Fruit fly (Drosophila melanogaster) whole organism, wandering third instar larva: ENCODE results near the gene hwt.

Source experiments
- Abd-B ChIP-seq: fragments of >200 bp; optimal IDR thresholded peaks from 2 replicates; lab custom pipeline; 2017; ENCODE audit warnings: missing biosample characterization, missing genetic modification characterization
- CG32264 ChIP-seq: fragments of 200-800 bp; sonication (Bioruptor generic); optimal IDR thresholded peaks from 2 replicates; lab custom pipeline; 2016; ENCODE audit warnings: missing biosample characterization, missing genetic modification characterization
- CG9705 ChIP-seq: fragments of 200-800 bp; sonication (Bioruptor generic); optimal IDR thresholded peaks from 2 replicates; lab custom pipeline; 2018; ENCODE audit warnings: missing biosample characterization, mild to moderate bottlenecking, missing genetic modification characterization
- CrebA ChIP-seq: fragments of 200-800 bp; sonication (Bioruptor generic); optimal IDR thresholded peaks from 2 replicates; lab custom pipeline; 2016; ENCODE audit warnings: missing biosample characterization, mild to moderate bottlenecking, missing genetic modification characterization, borderline replicate concordance
- Dfd ChIP-seq: fragments of >200 bp; optimal IDR thresholded peaks from 2 replicates; lab custom pipeline; 2017; ENCODE audit warnings: missing biosample characterization, missing genetic modification characterization
- GATAd ChIP-seq: sonication (Bioruptor generic); optimal IDR thresholded peaks from 2 replicates; lab custom pipeline; 2016; ENCODE audit warnings: missing biosample characterization, missing genetic modification characterization
- Hnf4 ChIP-seq: fragments of 200-800 bp; sonication (Bioruptor generic); optimal IDR thresholded peaks from 2 replicates; lab custom pipeline; 2016; ENCODE audit warnings: missing biosample characterization, mild to moderate bottlenecking, missing genetic modification characterization
- Hr78 ChIP-seq: fragments of >200 bp; optimal IDR thresholded peaks from 2 replicates; lab custom pipeline; 2017; ENCODE audit warnings: missing biosample characterization, missing genetic modification characterization
- Hr83 ChIP-seq: fragments of 200-300 bp; sonication (Bioruptor generic); optimal IDR thresholded peaks from 2 replicates; lab custom pipeline; 2016; ENCODE audit warnings: missing biosample characterization, mild to moderate bottlenecking, missing genetic modification characterization, moderate library complexity; ENCODE audit not compliant: poor library complexity, severe bottlenecking
- Jra ChIP-seq: sonication (Bioruptor generic); optimal IDR thresholded peaks from 2 replicates; lab custom pipeline; 2016; ENCODE audit warnings: missing biosample characterization, missing genetic modification characterization
- Myc ChIP-seq: fragments of >200 bp; optimal IDR thresholded peaks from 2 replicates; lab custom pipeline; 2017
- N ChIP-seq: fragments of >200 bp; optimal IDR thresholded peaks from 2 replicates; lab custom pipeline; 2018; ENCODE audit warnings: missing biosample characterization, missing external identifiers, missing genetic modification characterization
- OdsH ChIP-seq: fragments of 200-800 bp; sonication (Bioruptor generic); optimal IDR thresholded peaks from 2 replicates; lab custom pipeline; 2016; ENCODE audit warnings: missing biosample characterization, mild to moderate bottlenecking, missing genetic modification characterization
- Rel ChIP-seq, 2 experiments: fragments of 200-800 bp; sonication (Bioruptor generic) in 1 of 2; optimal IDR thresholded peaks; 2 replicates in 1 of 2; 3 replicates in 1 of 2; lab custom pipeline; 2016 to 2019; ENCODE audit warnings: mild to moderate bottlenecking in 2 of 2, missing biosample characterization in 2 of 2, missing genetic modification characterization in 2 of 2, moderate library complexity in 1 of 2
- Sp1 ChIP-seq: fragments of 200-800 bp; sonication (Bioruptor generic); optimal IDR thresholded peaks from 3 replicates; lab custom pipeline; 2019; ENCODE audit warnings: missing biosample characterization, mild to moderate bottlenecking, missing genetic modification characterization, moderate library complexity
- br ChIP-seq: fragments of 200-800 bp; sonication (Bioruptor generic); optimal IDR thresholded peaks from 2 replicates; lab custom pipeline; 2016; ENCODE audit warnings: missing biosample characterization, missing genetic modification characterization
- brk ChIP-seq: fragments of 200-800 bp; sonication (Bioruptor generic); optimal IDR thresholded peaks from 2 replicates; lab custom pipeline; 2016; ENCODE audit warnings: missing biosample characterization, mild to moderate bottlenecking, missing genetic modification characterization
- dl ChIP-seq, 2 experiments: fragments of 175-275, 200-275 bp in 1 of 2; fragments of 200-275 bp in 1 of 2; sonication (Bioruptor generic); optimal IDR thresholded peaks; lab custom pipeline; 2018; ENCODE audit warnings: mild to moderate bottlenecking in 2 of 2, missing biosample characterization in 2 of 2, missing genetic modification characterization in 2 of 2, moderate library complexity in 2 of 2; ENCODE audit not compliant: partially characterized antibody in 2 of 2, insufficient read depth in 1 of 2
- dmrt93B ChIP-seq: fragments of 200-800 bp; sonication (Bioruptor generic); optimal IDR thresholded peaks from 2 replicates; lab custom pipeline; 2018; ENCODE audit warnings: missing biosample characterization, mild to moderate bottlenecking, missing genetic modification characterization
- dsf ChIP-seq: sonication (Bioruptor generic); optimal IDR thresholded peaks from 2 replicates; lab custom pipeline; 2016; ENCODE audit warnings: missing biosample characterization, missing genetic modification characterization, borderline replicate concordance
- ey ChIP-seq: fragments of 200-800 bp; sonication (Bioruptor generic); optimal IDR thresholded peaks from 2 replicates; lab custom pipeline; 2016; ENCODE audit warnings: missing biosample characterization, missing genetic modification characterization
- foxo ChIP-seq, 2 experiments: fragments of 200-800 bp; sonication (Bioruptor generic); optimal IDR thresholded peaks; 2 replicates in 1 of 2; 3 replicates in 1 of 2; lab custom pipeline; 2016 to 2017; ENCODE audit warnings: missing biosample characterization in 2 of 2, missing genetic modification characterization in 2 of 2
- fru ChIP-seq: fragments of 200-800 bp; sonication (Bioruptor generic); optimal IDR thresholded peaks from 3 replicates; lab custom pipeline; 2016; ENCODE audit warnings: missing biosample characterization, mild to moderate bottlenecking, missing genetic modification characterization
- h ChIP-seq: fragments of 200-800 bp; sonication (Bioruptor generic); optimal IDR thresholded peaks from 3 replicates; lab custom pipeline; 2016; ENCODE audit warnings: missing biosample characterization, mild to moderate bottlenecking, missing genetic modification characterization
- jim ChIP-seq: fragments of 175-275, 200-325 bp; sonication (Bioruptor generic); optimal IDR thresholded peaks from 2 replicates; lab custom pipeline; 2016; ENCODE audit warnings: missing biosample characterization, mild to moderate bottlenecking, missing genetic modification characterization
- pan ChIP-seq: fragments of >200 bp; optimal IDR thresholded peaks from 2 replicates; lab custom pipeline; 2017
- rgr ChIP-seq: fragments of 200-800 bp; sonication (Bioruptor generic); optimal IDR thresholded peaks from 3 replicates; lab custom pipeline; 2016; ENCODE audit warnings: missing biosample characterization, mild to moderate bottlenecking, missing genetic modification characterization
- sv ChIP-seq: fragments of 200-800 bp; sonication (Bioruptor generic); optimal IDR thresholded peaks from 3 replicates; lab custom pipeline; 2016; ENCODE audit warnings: missing biosample characterization, missing genetic modification characterization
- tai ChIP-seq: sonication (Bioruptor generic); optimal IDR thresholded peaks from 2 replicates; lab custom pipeline; 2016; ENCODE audit warnings: missing biosample characterization, missing genetic modification characterization
- usp ChIP-seq: fragments of >200 bp; optimal IDR thresholded peaks from 2 replicates; lab custom pipeline; 2017; ENCODE audit warnings: missing biosample characterization, missing genetic modification characterization
- woc ChIP-seq: sonication (Bioruptor generic); optimal IDR thresholded peaks from 2 replicates; lab custom pipeline; 2016; ENCODE audit warnings: missing biosample characterization, mild to moderate bottlenecking, missing genetic modification characterization

The hwt gene

DNA sequence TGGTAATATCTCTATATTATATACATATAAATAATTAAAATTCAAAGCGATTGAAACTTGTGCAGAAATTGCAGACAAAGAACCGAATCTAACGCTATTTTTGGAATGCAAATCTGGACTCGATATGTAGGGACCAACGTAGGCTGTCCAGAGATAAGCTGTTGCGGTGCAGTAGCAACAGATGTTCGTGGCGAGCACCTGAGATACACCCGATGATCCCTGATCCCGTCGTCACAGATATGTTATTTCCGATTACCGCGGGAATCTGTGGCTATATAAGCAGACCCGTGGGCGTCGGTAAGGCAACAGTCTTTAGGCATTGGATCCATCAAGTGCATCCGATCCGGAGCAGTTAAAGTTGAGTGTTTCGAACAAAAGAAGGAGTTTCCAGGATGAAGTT, 78.3 kb downstream of the hwt start, which contains the start of gene Lsp1alpha:
TSS of gene Lsp1alpha (plus strand) at position 301 of the 400 bp plus-strand sequence.
- TF ChIP-seq N (GFP tag; lab: Kevin White, UChicago) (no peak), foxo (GFP tag; optimal IDR thresholded peaks at IDR 0.05; lab: Kevin White, UChicago) (no peak), Rel (GFP tag; optimal IDR thresholded peaks at IDR 0.05; lab: Kevin White, UChicago) (no peak), Rel (tag; optimal IDR thresholded peaks at IDR 0.05; lab: Kevin White, UChicago) (no peak), jim (GFP tag; lab: Kevin White, UChicago) (no peak), usp (no peak), CrebA (GFP tag; lab: Kevin White, UChicago) (no peak), br (GFP tag; lab: Kevin White, UChicago) (no peak), GATAd (GFP tag; lab: Kevin White, UChicago) (no peak), Abd-B (GFP tag; lab: Kevin White, UChicago) (no peak), Hr78 (GFP tag; lab: Kevin White, UChicago) (no peak)

DNA sequence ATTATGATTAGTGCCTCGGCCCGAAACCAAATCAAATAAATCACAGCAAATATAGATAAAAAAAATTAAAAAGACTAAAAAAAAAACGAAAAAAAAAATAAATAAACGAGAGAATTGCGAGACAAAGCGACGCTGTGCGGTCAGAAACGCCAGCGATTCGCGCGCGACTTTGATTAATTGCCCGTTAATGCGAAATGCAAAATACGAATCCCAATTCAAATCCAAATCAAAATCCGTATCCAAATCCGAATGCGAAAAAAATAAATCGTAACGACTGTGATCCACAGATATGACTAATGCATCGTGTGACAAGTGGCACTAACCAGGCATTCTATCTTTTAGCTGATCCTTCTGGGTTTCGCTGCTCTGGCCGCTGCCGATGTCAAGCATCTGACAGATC, 80.8 kb downstream of the hwt start:
- no peak for TF ChIP-seq N (GFP tag; lab: Kevin White, UChicago)
- TF ChIP-seq tai = no peak
- TF ChIP-seq h (GFP tag; lab: Kevin White, UChicago) = no peak
- no peak for TF ChIP-seq rgr (GFP tag; lab: Kevin White, UChicago)
- no peak for TF ChIP-seq CG32264 (GFP tag; lab: Kevin White, UChicago)
- no peak for TF ChIP-seq pan
- no peak for TF ChIP-seq CG9705 (GFP tag; lab: Kevin White, UChicago)
- no peak for TF ChIP-seq br (GFP tag; lab: Kevin White, UChicago)
- TF ChIP-seq CrebA (GFP tag; lab: Kevin White, UChicago) = no peak
- no peak for TF ChIP-seq jim (GFP tag; lab: Kevin White, UChicago)
- TF ChIP-seq Jra (GFP tag; lab: Kevin White, UChicago) = no peak
- TF ChIP-seq sv = no peak
- no peak for TF ChIP-seq Hr78 (GFP tag; lab: Kevin White, UChicago)
- TF ChIP-seq dl (GFP tag; optimal IDR thresholded peaks at IDR 0.05; lab: Kevin White, UChicago; ENCODE audit: insufficient read depth in 1 of 2, partially characterized antibody in 2 of 2) = no peak

DNA sequence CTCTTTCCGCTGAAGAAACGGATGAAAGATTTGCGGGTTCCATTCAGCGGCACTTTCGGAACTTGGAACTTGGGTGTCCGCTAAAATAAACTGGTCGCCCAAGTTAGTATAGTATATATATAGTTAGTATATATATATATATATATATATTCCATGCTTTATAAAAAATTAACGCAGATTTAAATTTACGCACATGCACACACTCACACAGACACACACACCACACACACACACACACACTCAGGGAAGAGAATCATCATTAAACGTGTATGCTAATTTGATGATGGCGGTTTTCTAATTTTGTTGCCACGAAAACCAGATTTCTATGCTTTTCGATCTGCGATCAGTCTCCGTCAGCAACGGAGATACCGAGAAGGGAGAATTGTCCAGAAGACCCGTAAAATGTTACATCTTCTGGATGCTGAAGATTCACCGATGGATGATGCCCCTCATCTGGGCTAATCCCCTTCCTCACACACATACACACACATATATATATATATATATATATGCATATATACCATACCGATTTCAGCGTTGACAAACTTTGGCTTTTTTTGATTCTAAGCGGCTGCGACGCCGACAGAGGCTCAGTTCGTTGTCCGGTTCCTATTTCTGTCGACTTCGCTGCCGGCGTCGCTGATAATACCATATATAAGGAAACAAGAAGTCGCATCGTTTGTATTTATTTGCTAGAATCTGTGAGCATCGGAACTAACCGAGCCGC, 81.8 kb downstream of the hwt start, which contains the start of gene Cpr11A:
TSS of gene Cpr11A (plus strand) at position 677 of the 727 bp plus-strand sequence.
- TF ChIP-seq Jra (GFP tag; lab: Kevin White, UChicago) = no peak
- TF ChIP-seq dl (GFP tag; optimal IDR thresholded peaks at IDR 0.05; lab: Kevin White, UChicago; ENCODE audit: insufficient read depth in 1 of 2, partially characterized antibody in 2 of 2) = no peak
- no peak for TF ChIP-seq ey (GFP tag; lab: Kevin White, UChicago)
- TF ChIP-seq dsf = no peak
- TF ChIP-seq sv = no peak
- no peak for TF ChIP-seq Hnf4 (GFP tag; lab: Kevin White, UChicago)
- TF ChIP-seq Myc (lab: Kevin White, UChicago) = no peak
- no peak for TF ChIP-seq CrebA (GFP tag; lab: Kevin White, UChicago)
- no peak for TF ChIP-seq Hr83 (GFP tag; lab: Kevin White, UChicago)
- TF ChIP-seq pan = no peak
- TF ChIP-seq fru (GFP tag; lab: Kevin White, UChicago) = no peak
- TF ChIP-seq Hr78 (GFP tag; lab: Kevin White, UChicago) = no peak
- no peak for TF ChIP-seq brk (GFP tag; lab: Kevin White, UChicago)
- no peak for TF ChIP-seq Dfd (GFP tag; lab: Kevin White, UChicago)
- no peak for TF ChIP-seq Abd-B (GFP tag; lab: Kevin White, UChicago)
- TF ChIP-seq dmrt93B (GFP tag; lab: Kevin White, UChicago) = no peak
- no peak for TF ChIP-seq Sp1 (GFP tag; lab: Kevin White, UChicago)
- TF ChIP-seq woc = no peak
- no peak for TF ChIP-seq OdsH (GFP tag; lab: Kevin White, UChicago)

DNA sequence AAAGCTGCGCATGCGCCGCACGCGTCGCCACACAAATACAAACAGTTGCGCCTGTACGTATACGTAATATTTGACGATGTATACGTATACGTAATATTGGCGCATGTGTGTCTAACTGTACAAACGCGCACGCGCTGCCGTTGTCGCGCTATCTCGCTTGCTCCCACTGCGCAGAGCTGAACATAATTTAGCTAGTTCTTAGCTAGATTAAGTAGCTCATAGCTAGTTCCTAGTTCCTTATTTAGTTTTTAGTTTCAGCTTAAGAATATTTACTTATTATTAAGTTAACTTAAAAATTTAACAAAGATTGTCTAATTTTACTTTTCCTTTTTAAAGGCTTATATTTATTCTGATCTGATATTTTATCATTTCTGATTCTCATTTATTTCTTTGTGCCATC, 88.0 kb downstream of the hwt start:
- peak; percentile 25 for TF ChIP-seq Myc (lab: Kevin White, UChicago)
- TF ChIP-seq sv = no peak
- peak; percentile 63 for TF ChIP-seq h (GFP tag; lab: Kevin White, UChicago)
